Worm (Caenorhabditis elegans) whole organism, late embryonic: Measurements from ENCODE around the gene str-77.

Experiments
- C38D4.7 ChIP-seq: fragments of 200-800 bp; sonication (Bioruptor generic); optimal IDR thresholded peaks from 2 replicates; lab custom pipeline; 2018; ENCODE audit warnings: mild to moderate bottlenecking, missing genetic modification characterization, moderate library complexity, missing compliant biosample characterization
- F13H6.1 ChIP-seq: sonication (generic microtip); optimal IDR thresholded peaks from 2 replicates; lab custom pipeline; 2016; ENCODE audit warnings: missing genetic modification characterization, missing compliant biosample characterization
- ceh-30 ChIP-seq: fragments of 150-350 bp; optimal IDR thresholded peaks from 2 replicates; lab custom pipeline; 2014; ENCODE audit warnings: missing biosample characterization, missing genetic modification characterization
- elt-4 ChIP-seq: sonication (generic microtip); optimal IDR thresholded peaks from 2 replicates; lab custom pipeline; 2016; ENCODE audit warnings: missing genetic modification characterization, missing compliant biosample characterization
- nhr-11 ChIP-seq: fragments of 150-350 bp; optimal IDR thresholded peaks from 2 replicates; lab custom pipeline; 2014; ENCODE audit warnings: missing biosample characterization, missing genetic modification characterization
- pha-4 ChIP-seq: fragments of 150-350 bp; optimal IDR thresholded peaks from 2 replicates; lab custom pipeline; 2018; ENCODE audit warnings: missing biosample characterization, missing genetic modification reagents, missing genetic modification characterization
- tbx-2 ChIP-seq: sonication (generic microtip); optimal IDR thresholded peaks from 2 replicates; lab custom pipeline; 2016; ENCODE audit warnings: missing genetic modification characterization, missing compliant biosample characterization

DNA sequence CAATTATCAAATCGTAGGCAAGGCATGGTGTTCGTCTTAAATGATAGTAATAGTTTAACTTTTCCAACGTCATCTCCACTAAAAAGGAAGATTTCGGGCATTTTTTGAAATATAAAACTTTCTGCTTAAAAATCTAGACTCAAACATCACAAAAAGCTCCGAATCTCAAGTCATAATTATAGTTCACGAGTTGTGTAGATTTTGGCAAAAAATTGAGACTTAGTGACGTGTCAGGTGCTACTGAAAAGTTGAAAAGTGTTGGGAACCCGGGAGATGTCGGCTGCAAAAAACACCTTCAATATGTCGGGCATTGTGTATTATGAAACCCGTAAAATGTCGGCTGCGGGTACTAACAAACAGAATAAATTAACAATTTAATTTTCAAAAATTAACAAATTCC, 22.9 kb upstream of the str-77 start, which contains the start of gene Y26G10.1:
- TF ChIP-seq pha-4 (tag; lab: Kevin White, UChicago): no peak
- no peak for TF ChIP-seq ceh-30 (tag; lab: Kevin White, UChicago)
- no peak for TF ChIP-seq elt-4 (tag; lab: Kevin White, UChicago)
- TF ChIP-seq tbx-2: no peak
- TF ChIP-seq nhr-11 (tag; lab: Kevin White, UChicago): no peak
- TF ChIP-seq C38D4.7 (GFP tag; lab: Kevin White, UChicago): no peak
- TF ChIP-seq F13H6.1 (tag; lab: Kevin White, UChicago): no peak
